Worm (Caenorhabditis elegans) whole organism, late embryonic: ENCODE results near the gene atg-7.

Experiments used
- F13H6.1 ChIP-seq: sonication (generic microtip); optimal IDR thresholded peaks from 2 replicates; lab custom pipeline; 2016; ENCODE audit warnings: missing genetic modification characterization, missing compliant biosample characterization
- T23F11.4 ChIP-seq: fragments of 200-800 bp; sonication (Bioruptor generic); optimal IDR thresholded peaks from 2 replicates; lab custom pipeline; 2018; ENCODE audit warnings: mild to moderate bottlenecking, missing genetic modification characterization, missing compliant biosample characterization
- ama-1 ChIP-seq: fragments of 150-350 bp; optimal IDR thresholded peaks from 2 replicates; lab custom pipeline; 2014
- ceh-14 ChIP-seq: sonication (generic microtip); optimal IDR thresholded peaks from 2 replicates; lab custom pipeline; 2016; ENCODE audit warnings: missing genotype, missing genetic modification characterization, missing compliant biosample characterization
- ceh-19 ChIP-seq: fragments of 200-800 bp; sonication (Bioruptor generic); optimal IDR thresholded peaks from 2 replicates; lab custom pipeline; 2018; ENCODE audit warnings: mild to moderate bottlenecking, missing genetic modification characterization, missing compliant biosample characterization
- ceh-30 ChIP-seq: fragments of 150-350 bp; optimal IDR thresholded peaks from 2 replicates; lab custom pipeline; 2014; ENCODE audit warnings: missing biosample characterization, missing genetic modification characterization
- gmeb-2 ChIP-seq: sonication (generic microtip); optimal IDR thresholded peaks from 2 replicates; lab custom pipeline; 2016; ENCODE audit warnings: missing genetic modification characterization, inconsistent platforms, missing compliant biosample characterization
- hlh-30 ChIP-seq: sonication (generic microtip); optimal IDR thresholded peaks from 2 replicates; lab custom pipeline; 2017; ENCODE audit warnings: antibody characterized with exemption, missing genetic modification characterization, missing compliant biosample characterization; ENCODE audit not compliant: insufficient read depth
- hlh-8 ChIP-seq: sonication (generic microtip); optimal IDR thresholded peaks from 2 replicates; lab custom pipeline; 2016; ENCODE audit warnings: missing genotype, missing genetic modification characterization, missing compliant biosample characterization
- nfya-1 ChIP-seq: sonication (generic microtip); optimal IDR thresholded peaks from 2 replicates; lab custom pipeline; 2017; ENCODE audit warnings: missing genetic modification characterization, mild to moderate bottlenecking, missing compliant biosample characterization, antibody characterized with exemption, moderate library complexity
- pqm-1 ChIP-seq: sonication (generic microtip); optimal IDR thresholded peaks from 2 replicates; lab custom pipeline; 2016; ENCODE audit warnings: missing genetic modification characterization, missing compliant biosample characterization
- sdc-2 ChIP-seq: sonication (generic microtip); optimal IDR thresholded peaks from 2 replicates; lab custom pipeline; 2016; ENCODE audit warnings: missing genotype, missing genetic modification characterization, missing compliant biosample characterization
- unc-42 ChIP-seq: sonication (generic microtip); optimal IDR thresholded peaks from 2 replicates; lab custom pipeline; 2016; ENCODE audit warnings: missing genotype, missing genetic modification characterization, missing compliant biosample characterization

- no peak for TF ChIP-seq T23F11.4
- no peak for TF ChIP-seq F13H6.1 (tag; lab: Kevin White, UChicago)
- TF ChIP-seq hlh-30 (tag; lab: Kevin White, UChicago), result no peak
- no peak for TF ChIP-seq sdc-2 (tag; lab: Kevin White, UChicago)
- no peak for TF ChIP-seq ceh-14 (tag; lab: Kevin White, UChicago)
- TF ChIP-seq hlh-8 (tag; lab: Kevin White, UChicago), result no peak
- TF ChIP-seq ceh-19 (GFP tag; lab: Kevin White, UChicago), result no peak
- no peak for TF ChIP-seq unc-42 (tag; lab: Kevin White, UChicago)
- TF ChIP-seq ceh-30 (tag; lab: Kevin White, UChicago), result no peak
- no peak for TF ChIP-seq pqm-1
- peak; percentile 17 for TF ChIP-seq nfya-1
- TF ChIP-seq ama-1, result no peak
- no peak for TF ChIP-seq gmeb-2 (tag; lab: Kevin White, UChicago)
These were observed 42.2 kb downstream of the atg-7 start for ce11 chrIV:11038665-11039064.
